Fruit fly (Drosophila melanogaster): ENCODE data around the gene CG12985.

The CG12985 gene

dm6 chrX:17883418-17883817 lies at the start of gene CG12985:
CG12985 (plus strand) TSS chrX:17883718.
- TF ChIP-seq CG6854 (GFP tag; optimal IDR thresholded peaks at IDR 0.05) (no peak), CG34406 (GFP tag; optimal IDR thresholded peaks at IDR 0.05) (no peak), Hr39 (GFP tag; optimal IDR thresholded peaks at IDR 0.05) (no peak), topi (GFP tag; optimal IDR thresholded peaks at IDR 0.05) (no peak), CG11294 (GFP tag; IDR thresholded peaks at IDR 0.05) (no peak), CG15336 (GFP tag; IDR thresholded peaks at IDR 0.05) (no peak), fd59A (GFP tag; optimal IDR thresholded peaks at IDR 0.05) (no peak), CG9139 (GFP tag; optimal IDR thresholded peaks at IDR 0.05) (no peak), salr (GFP tag; optimal IDR thresholded peaks at IDR 0.05) (no peak), Eip75B (GFP tag; optimal IDR thresholded peaks at IDR 0.05) (no peak), Sox102F (GFP tag; optimal IDR thresholded peaks at IDR 0.05) (no peak), CG6163 (GFP tag; IDR thresholded peaks at IDR 0.05) (no peak), fd85E (GFP tag; optimal IDR thresholded peaks at IDR 0.05) (no peak), CG3032 (tag; optimal IDR thresholded peaks at IDR 0.05) (no peak)

- TF ChIP-seq Eip78C (GFP tag) (peak; percentile 38), Ets21C (GFP tag; optimal IDR thresholded peaks at IDR 0.05) (no peak), CG6792 (GFP tag; optimal IDR thresholded peaks at IDR 0.05) (no peak), CG3919 (GFP tag; optimal IDR thresholded peaks at IDR 0.05) (no peak), spab (GFP tag; optimal IDR thresholded peaks at IDR 0.05) (no peak), CG15336 (GFP tag; IDR thresholded peaks at IDR 0.05) (no peak), svp (GFP tag) (no peak), Met (GFP tag; optimal IDR thresholded peaks at IDR 0.05) (no peak), CG9139 (GFP tag; optimal IDR thresholded peaks at IDR 0.05) (no peak), CG6163 (GFP tag; IDR thresholded peaks at IDR 0.05) (0 out of 3 replicates have a peak, but pooled peaks have one; percentile 16), Lpt (GFP tag; optimal IDR thresholded peaks at IDR 0.05) (no peak), Eip93F (GFP tag; optimal IDR thresholded peaks at IDR 0.05) (no peak), eg (GFP tag; IDR thresholded peaks at IDR 0.05) (0 out of 3 replicates have a peak, but pooled peaks have one; percentile 30)
Observed at dm6 chrX:17833986-17834385, 49.5 kb upstream of the CG12985 start.

DNA sequence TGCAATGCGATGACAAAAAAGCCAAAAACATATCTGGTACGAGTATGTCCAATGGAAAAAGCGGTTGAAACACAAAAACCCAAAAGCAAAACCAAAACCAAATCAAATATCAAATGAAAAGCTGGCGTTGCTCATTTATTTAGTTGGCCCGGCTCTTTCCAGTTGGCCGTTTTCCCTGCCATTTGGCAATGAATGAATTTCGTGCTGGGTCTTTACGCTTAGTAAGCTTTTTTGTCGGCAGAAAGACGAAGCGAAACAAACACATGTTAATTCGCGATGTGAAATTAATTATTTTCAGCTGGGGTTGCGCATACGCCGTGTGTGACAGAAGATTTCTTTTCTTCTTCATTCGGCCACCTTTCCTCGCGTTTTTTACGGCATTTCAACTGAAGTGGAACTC lies 48.8 kb upstream of the CG12985 start:
- no peak for TF ChIP-seq CG9139 (GFP tag; optimal IDR thresholded peaks at IDR 0.05)
- TF ChIP-seq Smox (GFP tag; optimal IDR thresholded peaks at IDR 0.05): no peak
- TF ChIP-seq Eip78C (GFP tag): peak; percentile 40

dm6 chrX:17836420-17836932 lies 47.0 kb upstream of the CG12985 start:
- TF ChIP-seq CG10631 (GFP tag; optimal IDR thresholded peaks at IDR 0.05): peak; percentile 22
- peak; percentile 23 for TF ChIP-seq fd59A (GFP tag; optimal IDR thresholded peaks at IDR 0.05)
- TF ChIP-seq pdm3 (GFP tag; optimal IDR thresholded peaks at IDR 0.05): no peak
- TF ChIP-seq cyc (GFP tag; optimal IDR thresholded peaks at IDR 0.05): no peak
- no peak for TF ChIP-seq salr (GFP tag; optimal IDR thresholded peaks at IDR 0.05)
- TF ChIP-seq CG7368 (GFP tag; optimal IDR thresholded peaks at IDR 0.05): no peak
- peak; percentile 52 for TF ChIP-seq CG32006 (GFP tag; optimal IDR thresholded peaks at IDR 0.05)
- no peak for TF ChIP-seq CG34406 (GFP tag; optimal IDR thresholded peaks at IDR 0.05)
- no peak for TF ChIP-seq CG9139 (GFP tag; optimal IDR thresholded peaks at IDR 0.05)
- no peak for TF ChIP-seq vri (GFP tag; optimal IDR thresholded peaks at IDR 0.05)
- no peak for TF ChIP-seq CG1621 (tag; optimal IDR thresholded peaks at IDR 0.05)
- peak; percentile 30 for TF ChIP-seq CG10669 (GFP tag; optimal IDR thresholded peaks at IDR 0.05)
- TF ChIP-seq fkh (GFP tag; optimal IDR thresholded peaks at IDR 0.05): no peak
- TF ChIP-seq Sox14 (GFP tag; optimal IDR thresholded peaks at IDR 0.05): no peak
- TF ChIP-seq CG6276 (GFP tag; optimal IDR thresholded peaks at IDR 0.05): peak; percentile 23
- TF ChIP-seq CG6792 (GFP tag; optimal IDR thresholded peaks at IDR 0.05): no peak
- TF ChIP-seq fd85E (GFP tag; optimal IDR thresholded peaks at IDR 0.05): no peak
- 0 out of 3 replicates have a peak, but pooled peaks have one; percentile 23 for TF ChIP-seq CG8119 (GFP tag; IDR thresholded peaks at IDR 0.05)
- TF ChIP-seq Sox15 (GFP tag; optimal IDR thresholded peaks at IDR 0.05): no peak
- no peak for TF ChIP-seq Ets21C (GFP tag; optimal IDR thresholded peaks at IDR 0.05)
- TF ChIP-seq Sox102F (GFP tag; optimal IDR thresholded peaks at IDR 0.05): no peak
- no peak for TF ChIP-seq CG8319 (GFP tag; optimal IDR thresholded peaks at IDR 0.05)
- no peak for TF ChIP-seq topi (GFP tag; optimal IDR thresholded peaks at IDR 0.05)
- no peak for TF ChIP-seq Gug (GFP tag; IDR thresholded peaks at IDR 0.05)
- TF ChIP-seq CG11902 (GFP tag; optimal IDR thresholded peaks at IDR 0.05): no peak
- TF ChIP-seq spab (GFP tag; optimal IDR thresholded peaks at IDR 0.05): peak; percentile 32
- TF ChIP-seq achi (GFP tag; optimal IDR thresholded peaks at IDR 0.05): no peak
- no peak for TF ChIP-seq net (GFP tag; optimal IDR thresholded peaks at IDR 0.05)
- TF ChIP-seq OdsH (GFP tag; optimal IDR thresholded peaks at IDR 0.05): peak; percentile 58
- TF ChIP-seq CG16779 (tag; optimal IDR thresholded peaks at IDR 0.05): no peak
- no peak for TF ChIP-seq Eip75B (GFP tag; optimal IDR thresholded peaks at IDR 0.05)
- peak; percentile 45 for TF ChIP-seq CG3032 (tag; optimal IDR thresholded peaks at IDR 0.05)
- no peak for TF ChIP-seq Smox (GFP tag; optimal IDR thresholded peaks at IDR 0.05)
